Fruit fly (Drosophila melanogaster): ENCODE measurements around the gene CG13855.

DNA sequence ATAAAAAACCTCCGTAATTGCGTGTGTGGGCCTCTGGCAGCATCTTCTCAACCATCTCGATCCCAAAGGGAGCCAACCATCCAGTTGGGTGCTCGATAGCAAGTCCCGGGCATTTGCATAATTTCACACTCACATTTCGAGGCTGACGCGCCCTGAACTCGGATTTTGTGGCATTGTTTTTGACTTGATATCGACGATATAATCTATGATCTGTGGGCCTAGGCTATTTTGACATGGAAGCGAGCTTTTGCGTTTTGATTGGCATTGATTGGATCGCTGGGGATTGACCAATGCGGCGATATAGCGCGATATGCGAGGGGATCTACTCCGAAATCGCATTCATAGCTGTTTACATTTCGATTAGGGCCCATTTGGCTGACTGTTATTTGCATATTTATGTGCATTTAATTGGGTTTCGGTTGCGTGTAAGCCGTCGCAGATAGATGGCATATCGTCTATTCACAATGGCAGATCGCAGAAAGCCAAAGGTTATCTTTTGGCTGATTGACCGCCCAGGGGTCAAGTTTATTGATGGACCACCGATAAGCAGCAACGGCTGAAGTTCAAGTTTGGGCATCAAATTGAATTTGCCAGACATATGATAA, 26.6 kb downstream of the CG13855 start:
- TF ChIP-seq MESR4 (GFP tag; optimal IDR thresholded peaks at IDR 0.05) (no peak), Nf-YB (GFP tag; optimal IDR thresholded peaks at IDR 0.05) (no peak), mam (GFP tag; optimal IDR thresholded peaks at IDR 0.05) (no peak), org-1 (GFP tag; optimal IDR thresholded peaks at IDR 0.05) (no peak), CG17802 (tag; optimal IDR thresholded peaks at IDR 0.05) (no peak), tin (GFP tag; optimal IDR thresholded peaks at IDR 0.05) (no peak), CG15479 (GFP tag; optimal IDR thresholded peaks at IDR 0.05) (no peak), CG11560 (tag; IDR thresholded peaks at IDR 0.05) (no peak), H2.0 (GFP tag; IDR thresholded peaks at IDR 0.05) (no peak), Deaf1 (tag; optimal IDR thresholded peaks at IDR 0.05) (no peak), h (optimal IDR thresholded peaks at IDR 0.05) (no peak), CG1024 (GFP tag; IDR thresholded peaks at IDR 0.05) (no peak)
